Fruit fly (Drosophila melanogaster) S2 (cell line): ENCODE data around the gene RpS28-like.
A peak's percentile ranks its signal among the peaks of the same experiment; 100 is the strongest.

Source experiments
- CG8478 ChIP-seq: fragments of >200 bp; optimal IDR thresholded peaks from 2 replicates; lab custom pipeline; 2018
- CTCF ChIP-seq, 2 experiments: fragments of >200 bp; optimal IDR thresholded peaks; 2 replicates each; lab custom pipeline; 2018

RpS28-like gene

DNA sequence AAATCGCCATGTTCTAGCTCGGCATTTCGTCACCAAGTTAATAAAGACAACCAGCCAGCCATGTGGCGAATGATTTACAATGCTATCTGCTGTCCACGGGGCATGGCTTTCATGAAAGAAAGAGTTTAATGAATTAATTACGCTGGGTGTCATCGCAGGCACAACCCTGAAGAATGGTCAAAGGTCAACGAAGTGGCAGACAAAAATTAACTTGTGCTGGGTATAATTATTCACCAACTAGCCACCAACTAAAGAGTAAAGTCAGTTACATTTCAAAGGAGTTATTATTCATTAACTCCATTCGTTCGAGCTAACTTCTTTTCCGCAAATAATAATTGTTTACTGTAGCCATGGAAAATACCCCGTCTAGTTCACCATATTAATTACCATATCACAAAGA, 20.9 kb downstream of the RpS28-like start:
- no peak for TF ChIP-seq CG8478 (lab: Kevin White, UChicago)
- no peak for TF ChIP-seq CTCF (optimal IDR thresholded peaks at IDR 0.05; lab: Kevin White, UChicago)

DNA sequence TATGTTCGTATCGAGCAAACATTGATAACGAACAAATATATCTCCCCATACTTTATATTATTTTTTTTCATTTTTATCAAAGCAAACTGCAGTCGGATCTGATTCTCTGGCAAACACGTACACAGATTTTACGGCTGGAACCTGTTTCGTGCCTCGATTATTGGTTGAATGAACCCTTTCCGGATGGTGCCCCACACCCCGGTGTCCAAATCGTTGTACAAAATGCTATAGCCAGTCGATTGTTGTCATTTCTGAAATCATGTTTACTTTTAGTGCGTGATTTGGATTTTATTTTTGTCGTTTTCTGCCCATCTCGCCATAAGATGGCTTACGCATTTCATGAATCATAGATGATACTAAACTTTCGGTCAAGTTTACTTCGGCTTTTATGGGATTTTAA, 21.3 kb downstream of the RpS28-like start:
- TF ChIP-seq CG8478 (lab: Kevin White, UChicago): no peak
- no peak for TF ChIP-seq CTCF (optimal IDR thresholded peaks at IDR 0.05; lab: Kevin White, UChicago)

DNA sequence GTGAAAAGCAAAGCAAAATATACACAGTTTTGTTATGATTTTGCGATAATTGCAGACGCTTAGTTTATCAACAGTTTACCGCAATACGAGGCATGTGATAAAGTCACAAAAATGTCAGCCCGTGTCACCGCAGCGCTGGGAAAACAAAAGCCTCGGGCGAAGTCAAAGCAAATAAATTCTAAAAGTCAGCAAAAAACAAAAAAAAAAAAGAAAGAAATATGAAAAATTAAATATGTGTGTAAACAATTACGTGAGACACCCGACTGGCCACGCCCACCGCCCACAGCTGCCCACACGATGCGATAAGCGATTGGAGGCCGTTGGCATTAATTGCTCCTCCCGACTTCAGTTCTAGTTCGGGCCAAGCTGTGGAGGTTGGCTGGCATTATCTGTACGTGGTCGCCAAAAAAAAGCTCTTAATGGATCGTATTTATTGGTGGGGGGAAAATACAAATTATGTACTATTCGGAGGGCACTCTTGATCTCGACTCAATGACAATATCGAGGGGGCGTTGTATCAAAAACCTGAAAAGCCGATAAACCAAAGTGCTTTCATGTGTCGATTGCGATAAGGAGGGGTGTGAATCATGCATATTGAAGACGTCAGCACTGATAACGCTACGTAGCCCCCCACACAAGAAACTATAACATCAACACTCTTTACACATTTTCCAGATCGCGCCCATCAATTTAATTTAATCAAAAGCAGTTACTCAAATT, 22.9 kb downstream of the RpS28-like start:
- TF ChIP-seq CTCF (optimal IDR thresholded peaks at IDR 0.05; lab: Kevin White, UChicago) (no peak), CG8478 (lab: Kevin White, UChicago) (no peak)

DNA sequence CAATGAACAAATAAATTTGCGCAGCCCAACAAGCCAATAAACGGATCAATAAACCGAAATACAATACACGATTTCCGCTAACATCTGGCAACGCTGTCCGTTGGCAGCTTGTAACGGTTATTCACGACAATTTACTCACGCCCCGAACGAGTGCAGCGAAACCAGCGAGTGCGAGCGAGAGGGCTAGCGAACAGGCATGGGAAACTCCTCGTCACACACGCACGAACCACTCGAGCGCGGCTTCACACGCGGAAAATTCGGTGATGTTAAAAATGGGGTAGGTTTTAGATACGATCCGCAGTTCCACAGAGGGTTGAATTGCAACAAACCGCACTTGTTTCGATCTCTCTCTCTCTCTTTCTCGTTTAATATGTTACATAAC, 23.5 kb downstream of the RpS28-like start:
- no peak for TF ChIP-seq CG8478 (lab: Kevin White, UChicago)

DNA sequence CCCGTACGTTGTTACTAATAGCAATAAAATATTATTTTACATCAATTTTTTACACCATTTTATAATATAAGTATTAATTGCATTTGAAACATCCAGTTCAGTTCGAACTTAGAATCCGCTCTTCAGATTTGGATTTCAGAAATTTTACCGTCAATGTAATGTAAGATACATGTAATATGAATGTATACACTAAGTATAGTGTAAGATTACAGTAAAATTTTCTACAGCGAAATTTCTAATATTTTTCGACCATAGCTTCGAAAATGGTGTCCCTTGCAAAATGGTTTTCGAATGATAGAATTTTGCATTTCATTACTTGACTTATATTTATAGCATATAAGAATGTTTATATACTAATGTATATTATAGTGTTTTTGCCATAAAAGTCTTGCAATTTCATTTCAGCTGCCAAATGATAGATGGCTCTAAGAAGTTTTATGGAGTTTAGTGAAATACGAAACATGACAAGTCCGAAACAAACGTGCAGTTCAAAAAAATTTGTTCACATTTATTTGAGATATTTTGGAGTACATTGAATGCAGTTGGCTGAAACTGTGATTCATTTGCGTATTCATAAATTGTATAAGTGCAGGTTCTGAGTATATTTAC, 28.0 kb downstream of the RpS28-like start:
- TF ChIP-seq CTCF (optimal IDR thresholded peaks at IDR 0.05; lab: Kevin White, UChicago) (peak in 1 of 2 experiments; percentile 49), CG8478 (lab: Kevin White, UChicago) (no peak)

DNA sequence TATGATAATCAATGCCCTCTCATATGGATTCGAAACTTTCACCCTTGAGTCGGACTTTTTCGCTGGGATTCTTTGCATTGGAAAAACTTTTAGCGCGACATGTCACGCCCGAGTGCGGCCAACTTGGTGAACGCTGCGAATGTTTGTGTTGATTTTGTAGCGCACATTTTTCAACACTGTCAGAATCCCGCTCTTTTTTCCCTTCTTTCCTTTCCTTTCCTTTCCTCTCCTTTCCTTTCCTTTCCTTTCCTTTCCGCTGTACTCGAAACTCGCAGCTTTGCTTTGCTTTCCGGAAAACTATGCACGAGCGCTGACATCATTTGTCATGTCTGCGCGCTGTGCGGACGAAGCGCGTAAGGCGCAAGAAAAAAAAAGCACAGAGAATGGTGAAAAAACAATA, 30.8 kb downstream of the RpS28-like start:
- TF ChIP-seq CG8478 (lab: Kevin White, UChicago) (no peak), CTCF (optimal IDR thresholded peaks at IDR 0.05; lab: Kevin White, UChicago) (no peak)
